Fruit fly (Drosophila melanogaster) whole organism: Measurements from ENCODE around the gene CG7778.

ENCODE experiments used
- CG8478 ChIP-seq: fragments of >200 bp; optimal IDR thresholded peaks from 2 replicates; lab custom pipeline; 2018; ENCODE audit warnings: inconsistent platforms
- Dll ChIP-seq: fragments of >200 bp; optimal IDR thresholded peaks from 2 replicates; lab custom pipeline; 2017
- EcR ChIP-seq, 2 experiments: fragments of >200 bp; optimal IDR thresholded peaks; 2 replicates each; lab custom pipeline; 2017; ENCODE audit warnings: missing biosample characterization in 2 of 2, missing genetic modification characterization in 2 of 2, missing genetic modification reagents in 2 of 2
- pan ChIP-seq: fragments of >200 bp; optimal IDR thresholded peaks from 2 replicates; lab custom pipeline; 2017
- psq ChIP-seq: fragments of >200 bp; optimal IDR thresholded peaks from 2 replicates; lab custom pipeline; 2017
- usp ChIP-seq: fragments of >200 bp; optimal IDR thresholded peaks from 2 replicates; lab custom pipeline; 2017; ENCODE audit warnings: missing biosample characterization, missing genetic modification characterization, mixed read lengths

- TF ChIP-seq pan (lab: Kevin White, UChicago), result no peak
- TF ChIP-seq EcR (GFP tag; optimal IDR thresholded peaks at IDR 0.05; lab: Kevin White, UChicago), result no peak
- TF ChIP-seq psq, result no peak
- no peak for TF ChIP-seq usp (GFP tag; lab: Kevin White, UChicago)
- TF ChIP-seq Dll (lab: Kevin White, UChicago), result no peak
- no peak for TF ChIP-seq CG8478 (lab: Kevin White, UChicago)
Observed at dm6 chr2L:8364006-8364956, 17.9 kb downstream of the CG7778 start, which contains the start of the genes RpS13 and CSN8.
